Worm (Caenorhabditis elegans): ENCODE measurements around the gene C27D9.2.
A peak's percentile ranks its signal among the peaks of the same experiment; 100 is the strongest.

Gene C27D9.2

ce11 chrII:4773891-4774432 lies 17.3 kb upstream of the C27D9.2 start, which contains the start of the genes F26G1.9 and F26G1.10:
TSS of gene F26G1.9 (minus strand) at chrII:4773991.
TSS of gene F26G1.10 (plus strand) at chrII:4774382.
- TF ChIP-seq nhr-232 (tag; optimal IDR thresholded peaks at IDR 0.05) (no peak), pqm-1 (tag; optimal IDR thresholded peaks at IDR 0.05) (no peak), che-1 (tag; optimal IDR thresholded peaks at IDR 0.05) (no peak), K02D7.2 (tag; optimal IDR thresholded peaks at IDR 0.05) (no peak), ceh-14 (tag; optimal IDR thresholded peaks at IDR 0.05) (no peak), hlh-13 (GFP tag; optimal IDR thresholded peaks at IDR 0.05) (no peak), sox-4 (tag; optimal IDR thresholded peaks at IDR 0.05) (no peak), hlh-8 (tag; optimal IDR thresholded peaks at IDR 0.05) (no peak), unc-55 (GFP tag; optimal IDR thresholded peaks at IDR 0.05) (no peak), dmd-4 (tag; optimal IDR thresholded peaks at IDR 0.05; ENCODE audit: borderline replicate concordance) (no peak)

ce11 chrII:4772441-4772840 lies 15.8 kb upstream of the C27D9.2 start:
- TF ChIP-seq elt-2 (tag; optimal IDR thresholded peaks at IDR 0.05), result peak; percentile 13
- no peak for TF ChIP-seq pha-2 (tag; optimal IDR thresholded peaks at IDR 0.05)

ce11 chrII:4771282-4771681 lies 14.6 kb upstream of the C27D9.2 start, which contains the start of gene F26G1.5:
TSS of gene F26G1.5 (minus strand) at chrII:4771382.
- TF ChIP-seq ceh-18 (tag; optimal IDR thresholded peaks at IDR 0.05), result no peak
- no peak for TF ChIP-seq hlh-13 (GFP tag; optimal IDR thresholded peaks at IDR 0.05)
- TF ChIP-seq elt-4 (tag; optimal IDR thresholded peaks at IDR 0.05), result no peak
- no peak for TF ChIP-seq ceh-31 (tag; optimal IDR thresholded peaks at IDR 0.05)
- no peak for TF ChIP-seq fkh-10 (GFP tag; optimal IDR thresholded peaks at IDR 0.05)
- no peak for TF ChIP-seq pha-4 (tag; optimal IDR thresholded peaks at IDR 0.05)
- TF ChIP-seq ceh-6 (GFP tag; optimal IDR thresholded peaks at IDR 0.05), result no peak
- TF ChIP-seq syd-9 (tag; optimal IDR thresholded peaks at IDR 0.05), result no peak
- no peak for TF ChIP-seq hlh-8 (tag; optimal IDR thresholded peaks at IDR 0.05)
- no peak for TF ChIP-seq pha-2 (tag; optimal IDR thresholded peaks at IDR 0.05)
- no peak for TF ChIP-seq gmeb-2 (tag; optimal IDR thresholded peaks at IDR 0.05)
- TF ChIP-seq K02D7.2 (tag; optimal IDR thresholded peaks at IDR 0.05), result no peak
- no peak for TF ChIP-seq ref-2 (tag; optimal IDR thresholded peaks at IDR 0.05)

- TF ChIP-seq pat-9 (tag; optimal IDR thresholded peaks at IDR 0.05) (no peak), elt-2 (tag; optimal IDR thresholded peaks at IDR 0.05) (peak; percentile 97)
These were observed 13.2 kb upstream of the C27D9.2 start for ce11 chrII:4769886-4770285.

- no peak for TF ChIP-seq unc-3 (GFP tag; conservative IDR thresholded peaks at IDR 0.05)
- TF ChIP-seq unc-3 (tag; optimal IDR thresholded peaks at IDR 0.05), result no peak
- no peak for TF ChIP-seq unc-42 (tag; optimal IDR thresholded peaks at IDR 0.05)
- TF ChIP-seq lim-6 (tag; optimal IDR thresholded peaks at IDR 0.05), result no peak
- no peak for TF ChIP-seq pat-9 (tag; optimal IDR thresholded peaks at IDR 0.05)
- no peak for TF ChIP-seq ceh-19 (GFP tag; optimal IDR thresholded peaks at IDR 0.05)
- TF ChIP-seq ceh-14 (tag; optimal IDR thresholded peaks at IDR 0.05), result no peak
These were observed 12.4 kb upstream of the C27D9.2 start for ce11 chrII:4769096-4769495.

- TF ChIP-seq C38D4.7 (GFP tag; optimal IDR thresholded peaks at IDR 0.05) (no peak), pha-2 (tag; optimal IDR thresholded peaks at IDR 0.05) (no peak), ceh-18 (tag; optimal IDR thresholded peaks at IDR 0.05) (no peak), ref-2 (tag; optimal IDR thresholded peaks at IDR 0.05) (no peak), rnt-1 (tag; optimal IDR thresholded peaks at IDR 0.05) (no peak), tbx-2 (tag; optimal IDR thresholded peaks at IDR 0.05) (no peak), odd-2 (tag; optimal IDR thresholded peaks at IDR 0.05) (no peak), dmd-4 (tag; optimal IDR thresholded peaks at IDR 0.05; ENCODE audit: borderline replicate concordance) (no peak), pat-9 (tag; optimal IDR thresholded peaks at IDR 0.05) (no peak), sdc-2 (tag; optimal IDR thresholded peaks at IDR 0.05) (no peak), fkh-6 (tag; optimal IDR thresholded peaks at IDR 0.05) (no peak)
These were observed 11.0 kb upstream of the C27D9.2 start for ce11 chrII:4767612-4768011.

All from whole organism, late embryonic.